Worm (Caenorhabditis elegans) whole organism, L3 larva: ENCODE results near the gene dcn-1.

ENCODE experiments used
- R02D3.7 ChIP-seq: fragments of 150-350 bp; optimal IDR thresholded peaks from 2 replicates; lab custom pipeline; 2014; ENCODE audit warnings: missing biosample characterization, missing genetic modification characterization
- ama-1 ChIP-seq: fragments of 150-350 bp; optimal IDR thresholded peaks from 2 replicates; lab custom pipeline; 2018
- fkh-10 ChIP-seq: sonication (generic microtip); optimal IDR thresholded peaks from 2 replicates; lab custom pipeline; 2017; ENCODE audit warnings: missing biosample characterization, missing genetic modification reagents, missing genetic modification characterization
- fos-1 ChIP-seq: fragments of 150-350 bp; optimal IDR thresholded peaks from 2 replicates; lab custom pipeline; 2014; ENCODE audit warnings: missing biosample characterization, missing genetic modification characterization
- lin-39 ChIP-seq: fragments of 150-350 bp; optimal IDR thresholded peaks from 2 replicates; lab custom pipeline; 2018; ENCODE audit warnings: missing biosample characterization, missing genetic modification reagents, missing genetic modification characterization
- mml-1 ChIP-seq: fragments of 150-350 bp; sonication (generic microtip); optimal IDR thresholded peaks from 3 replicates; lab custom pipeline; 2014; ENCODE audit warnings: missing biosample characterization, missing genetic modification characterization
- snpc-4 ChIP-seq: fragments of 150-350 bp; optimal IDR thresholded peaks from 2 replicates; lab custom pipeline; 2014; ENCODE audit warnings: missing biosample characterization, missing genetic modification characterization
- tbx-2 ChIP-seq: sonication (generic microtip); optimal IDR thresholded peaks from 2 replicates; lab custom pipeline; 2016; ENCODE audit warnings: mild to moderate bottlenecking, missing genetic modification characterization, missing compliant biosample characterization
- unc-62 ChIP-seq: fragments of 150-350 bp; sonication (generic microtip); optimal IDR thresholded peaks from 4 replicates; lab custom pipeline; 2014; ENCODE audit warnings: missing biosample characterization, missing genetic modification reagents, missing genetic modification characterization
- zag-1 ChIP-seq: fragments of 150-350 bp; optimal IDR thresholded peaks from 2 replicates; lab custom pipeline; 2014; ENCODE audit warnings: missing biosample characterization, missing genetic modification characterization
- ztf-4 ChIP-seq: fragments of 150-350 bp; optimal IDR thresholded peaks from 2 replicates; lab custom pipeline; 2014; ENCODE audit warnings: missing biosample characterization, missing genetic modification characterization

ce11 chrIII:4269220-4269935 is 44.3 kb upstream of the dcn-1 start, which contains the start of the genes sftb-1 and R10E4.1:
- TF ChIP-seq fkh-10 (GFP tag; lab: Kevin White, UChicago) (no peak), fos-1 (tag; lab: Kevin White, UChicago) (no peak), lin-39 (tag; lab: Kevin White, UChicago) (peak; percentile 77), snpc-4 (tag; lab: Kevin White, UChicago) (peak; percentile 81), ama-1 (lab: Kevin White, UChicago) (no peak), tbx-2 (tag; lab: Kevin White, UChicago) (peak; percentile 23), mml-1 (tag; lab: Kevin White, UChicago) (no peak), R02D3.7 (tag; lab: Kevin White, UChicago) (peak; percentile 58), zag-1 (tag; lab: Kevin White, UChicago) (no peak), ztf-4 (no peak), unc-62 (no peak)
